Fruit fly (Drosophila melanogaster) whole organism, wandering third instar larva: Measurements from ENCODE around the gene Stt3A.
A peak's percentile ranks its signal among the peaks of the same experiment; 100 is the strongest.

Experiments
- Abd-B ChIP-seq: fragments of >200 bp; optimal IDR thresholded peaks from 2 replicates; lab custom pipeline; 2017; ENCODE audit warnings: missing biosample characterization, missing genetic modification characterization
- CG32264 ChIP-seq: fragments of 200-800 bp; sonication (Bioruptor generic); optimal IDR thresholded peaks from 2 replicates; lab custom pipeline; 2016; ENCODE audit warnings: missing biosample characterization, missing genetic modification characterization
- CG9705 ChIP-seq: fragments of 200-800 bp; sonication (Bioruptor generic); optimal IDR thresholded peaks from 2 replicates; lab custom pipeline; 2018; ENCODE audit warnings: missing biosample characterization, mild to moderate bottlenecking, missing genetic modification characterization
- CrebA ChIP-seq: fragments of 200-800 bp; sonication (Bioruptor generic); optimal IDR thresholded peaks from 2 replicates; lab custom pipeline; 2016; ENCODE audit warnings: missing biosample characterization, mild to moderate bottlenecking, missing genetic modification characterization, borderline replicate concordance
- Dfd ChIP-seq: fragments of >200 bp; optimal IDR thresholded peaks from 2 replicates; lab custom pipeline; 2017; ENCODE audit warnings: missing biosample characterization, missing genetic modification characterization
- Dif ChIP-seq: fragments of 200-275, 200-300 bp; sonication (Bioruptor generic); optimal IDR thresholded peaks from 2 replicates; lab custom pipeline; 2018; ENCODE audit warnings: missing biosample characterization, missing genetic modification characterization; ENCODE audit not compliant: partially characterized antibody
- GATAd ChIP-seq: sonication (Bioruptor generic); optimal IDR thresholded peaks from 2 replicates; lab custom pipeline; 2016; ENCODE audit warnings: missing biosample characterization, missing genetic modification characterization
- HLH106 ChIP-seq: fragments of 200-800 bp; optimal IDR thresholded peaks from 3 replicates; lab custom pipeline; 2019; ENCODE audit warnings: missing biosample characterization, mild to moderate bottlenecking, missing genetic modification characterization, moderate library complexity
- Hnf4 ChIP-seq: fragments of 200-800 bp; sonication (Bioruptor generic); optimal IDR thresholded peaks from 2 replicates; lab custom pipeline; 2016; ENCODE audit warnings: missing biosample characterization, mild to moderate bottlenecking, missing genetic modification characterization
- Hr78 ChIP-seq: fragments of >200 bp; optimal IDR thresholded peaks from 2 replicates; lab custom pipeline; 2017; ENCODE audit warnings: missing biosample characterization, missing genetic modification characterization
- Hr83 ChIP-seq: fragments of 200-300 bp; sonication (Bioruptor generic); optimal IDR thresholded peaks from 2 replicates; lab custom pipeline; 2016; ENCODE audit warnings: missing biosample characterization, mild to moderate bottlenecking, missing genetic modification characterization, moderate library complexity; ENCODE audit not compliant: poor library complexity, severe bottlenecking
- Jra ChIP-seq: sonication (Bioruptor generic); optimal IDR thresholded peaks from 2 replicates; lab custom pipeline; 2016; ENCODE audit warnings: missing biosample characterization, missing genetic modification characterization
- Mio ChIP-seq: sonication (Bioruptor generic); optimal IDR thresholded peaks from 2 replicates; lab custom pipeline; 2016; ENCODE audit warnings: missing biosample characterization, missing genetic modification characterization
- Myc ChIP-seq: fragments of >200 bp; optimal IDR thresholded peaks from 2 replicates; lab custom pipeline; 2017
- N ChIP-seq: fragments of >200 bp; optimal IDR thresholded peaks from 2 replicates; lab custom pipeline; 2018; ENCODE audit warnings: missing biosample characterization, missing external identifiers, missing genetic modification characterization
- OdsH ChIP-seq: fragments of 200-800 bp; sonication (Bioruptor generic); optimal IDR thresholded peaks from 2 replicates; lab custom pipeline; 2016; ENCODE audit warnings: missing biosample characterization, mild to moderate bottlenecking, missing genetic modification characterization
- Rel ChIP-seq, 2 experiments: fragments of 200-800 bp; sonication (Bioruptor generic) in 1 of 2; optimal IDR thresholded peaks; 2 replicates in 1 of 2; 3 replicates in 1 of 2; lab custom pipeline; 2016 to 2019; ENCODE audit warnings: mild to moderate bottlenecking in 2 of 2, missing biosample characterization in 2 of 2, missing genetic modification characterization in 2 of 2, moderate library complexity in 1 of 2
- Sp1 ChIP-seq: fragments of 200-800 bp; sonication (Bioruptor generic); optimal IDR thresholded peaks from 3 replicates; lab custom pipeline; 2019; ENCODE audit warnings: missing biosample characterization, mild to moderate bottlenecking, missing genetic modification characterization, moderate library complexity
- Vsx2 ChIP-seq: fragments of 200-300, 225-300 bp; sonication (Bioruptor generic); optimal IDR thresholded peaks from 2 replicates; lab custom pipeline; 2018; ENCODE audit warnings: missing biosample characterization, missing genetic modification characterization; ENCODE audit not compliant: partially characterized antibody
- br ChIP-seq: fragments of 200-800 bp; sonication (Bioruptor generic); optimal IDR thresholded peaks from 2 replicates; lab custom pipeline; 2016; ENCODE audit warnings: missing biosample characterization, missing genetic modification characterization
- brk ChIP-seq: fragments of 200-800 bp; sonication (Bioruptor generic); optimal IDR thresholded peaks from 2 replicates; lab custom pipeline; 2016; ENCODE audit warnings: missing biosample characterization, mild to moderate bottlenecking, missing genetic modification characterization
- dl ChIP-seq, 2 experiments: fragments of 175-275, 200-275 bp in 1 of 2; fragments of 200-275 bp in 1 of 2; sonication (Bioruptor generic); optimal IDR thresholded peaks; lab custom pipeline; 2018; ENCODE audit warnings: mild to moderate bottlenecking in 2 of 2, missing biosample characterization in 2 of 2, missing genetic modification characterization in 2 of 2, moderate library complexity in 2 of 2; ENCODE audit not compliant: partially characterized antibody in 2 of 2, insufficient read depth in 1 of 2
- dmrt93B ChIP-seq: fragments of 200-800 bp; sonication (Bioruptor generic); optimal IDR thresholded peaks from 2 replicates; lab custom pipeline; 2018; ENCODE audit warnings: missing biosample characterization, mild to moderate bottlenecking, missing genetic modification characterization
- dsf ChIP-seq: sonication (Bioruptor generic); optimal IDR thresholded peaks from 2 replicates; lab custom pipeline; 2016; ENCODE audit warnings: missing biosample characterization, missing genetic modification characterization, borderline replicate concordance
- ey ChIP-seq: fragments of 200-800 bp; sonication (Bioruptor generic); optimal IDR thresholded peaks from 2 replicates; lab custom pipeline; 2016; ENCODE audit warnings: missing biosample characterization, missing genetic modification characterization
- foxo ChIP-seq, 2 experiments: fragments of 200-800 bp; sonication (Bioruptor generic); optimal IDR thresholded peaks; 2 replicates in 1 of 2; 3 replicates in 1 of 2; lab custom pipeline; 2016 to 2017; ENCODE audit warnings: missing biosample characterization in 2 of 2, missing genetic modification characterization in 2 of 2
- fru ChIP-seq: fragments of 200-800 bp; sonication (Bioruptor generic); optimal IDR thresholded peaks from 3 replicates; lab custom pipeline; 2016; ENCODE audit warnings: missing biosample characterization, mild to moderate bottlenecking, missing genetic modification characterization
- h ChIP-seq: fragments of 200-800 bp; sonication (Bioruptor generic); optimal IDR thresholded peaks from 3 replicates; lab custom pipeline; 2016; ENCODE audit warnings: missing biosample characterization, mild to moderate bottlenecking, missing genetic modification characterization
- jim ChIP-seq: fragments of 175-275, 200-325 bp; sonication (Bioruptor generic); optimal IDR thresholded peaks from 2 replicates; lab custom pipeline; 2016; ENCODE audit warnings: missing biosample characterization, mild to moderate bottlenecking, missing genetic modification characterization
- lola ChIP-seq: fragments of >200 bp; optimal IDR thresholded peaks from 2 replicates; lab custom pipeline; 2017; ENCODE audit warnings: missing biosample characterization, missing genetic modification characterization
- pan ChIP-seq: fragments of >200 bp; optimal IDR thresholded peaks from 2 replicates; lab custom pipeline; 2017
- psq ChIP-seq: fragments of 200-800 bp; sonication (Bioruptor generic); optimal IDR thresholded peaks from 3 replicates; lab custom pipeline; 2017; ENCODE audit warnings: missing biosample characterization, mild to moderate bottlenecking, missing genetic modification characterization, moderate library complexity
- rgr ChIP-seq: fragments of 200-800 bp; sonication (Bioruptor generic); optimal IDR thresholded peaks from 3 replicates; lab custom pipeline; 2016; ENCODE audit warnings: missing biosample characterization, mild to moderate bottlenecking, missing genetic modification characterization
- sage ChIP-seq: fragments of 200-800 bp; sonication (Bioruptor generic); optimal IDR thresholded peaks from 2 replicates; lab custom pipeline; 2016; ENCODE audit warnings: missing biosample characterization, mild to moderate bottlenecking, missing genetic modification characterization
- sv ChIP-seq: fragments of 200-800 bp; sonication (Bioruptor generic); optimal IDR thresholded peaks from 3 replicates; lab custom pipeline; 2016; ENCODE audit warnings: missing biosample characterization, missing genetic modification characterization
- tai ChIP-seq: sonication (Bioruptor generic); optimal IDR thresholded peaks from 2 replicates; lab custom pipeline; 2016; ENCODE audit warnings: missing biosample characterization, missing genetic modification characterization
- usp ChIP-seq: fragments of >200 bp; optimal IDR thresholded peaks from 2 replicates; lab custom pipeline; 2017; ENCODE audit warnings: missing biosample characterization, missing genetic modification characterization
- woc ChIP-seq: sonication (Bioruptor generic); optimal IDR thresholded peaks from 2 replicates; lab custom pipeline; 2016; ENCODE audit warnings: missing biosample characterization, mild to moderate bottlenecking, missing genetic modification characterization

Gene Stt3A

dm6 chrX:21067908-21068307 is 14.2 kb upstream of the Stt3A start:
- TF ChIP-seq psq (GFP tag; lab: Kevin White, UChicago): peak; percentile 6
- TF ChIP-seq fru (GFP tag; lab: Kevin White, UChicago): peak; percentile 8
- peak in 1 of 2 experiments; percentile 19 for TF ChIP-seq foxo (GFP tag; optimal IDR thresholded peaks at IDR 0.05; lab: Kevin White, UChicago)
- no peak for TF ChIP-seq usp
- no peak for TF ChIP-seq Hr83 (GFP tag; lab: Kevin White, UChicago)
- peak; percentile 22 for TF ChIP-seq dmrt93B
- TF ChIP-seq tai (GFP tag; lab: Kevin White, UChicago): peak; percentile 1
- TF ChIP-seq brk (GFP tag; lab: Kevin White, UChicago): peak; percentile 33

dm6 chrX:21067474-21067873 is 13.7 kb upstream of the Stt3A start, which contains the start of gene CG32512:
Gene CG32512, minus strand, starts transcription at chrX:21067540.
- TF ChIP-seq dl (GFP tag; optimal IDR thresholded peaks at IDR 0.05; lab: Kevin White, UChicago; ENCODE audit: insufficient read depth in 1 of 2, partially characterized antibody in 2 of 2) (peak; percentile 24 to 61), dsf (GFP tag; lab: Kevin White, UChicago) (no peak), Rel (GFP tag; optimal IDR thresholded peaks at IDR 0.05; lab: Kevin White, UChicago) (no peak), Rel (tag; optimal IDR thresholded peaks at IDR 0.05; lab: Kevin White, UChicago) (peak; percentile 7), Dif (peak; percentile 57), CG32264 (no peak)

- no peak for TF ChIP-seq psq (GFP tag; lab: Kevin White, UChicago)
- no peak for TF ChIP-seq h (GFP tag; lab: Kevin White, UChicago)
- TF ChIP-seq sv (GFP tag; lab: Kevin White, UChicago): no peak
- peak; percentile 1 for TF ChIP-seq Hr83 (GFP tag; lab: Kevin White, UChicago)
- no peak for TF ChIP-seq usp
- no peak for TF ChIP-seq fru (GFP tag; lab: Kevin White, UChicago)
Observed at dm6 chrX:21065775-21066174, 12.0 kb upstream of the Stt3A start.

- peak; percentile 87 for TF ChIP-seq GATAd
- TF ChIP-seq dl (GFP tag; optimal IDR thresholded peaks at IDR 0.05; lab: Kevin White, UChicago; ENCODE audit: insufficient read depth in 1 of 2, partially characterized antibody in 2 of 2): no peak
- no peak for TF ChIP-seq Dif
- TF ChIP-seq OdsH: peak; percentile 95
- peak; percentile 91 for TF ChIP-seq Rel (GFP tag; optimal IDR thresholded peaks at IDR 0.05; lab: Kevin White, UChicago)
- peak; percentile 91 for TF ChIP-seq Rel (tag; optimal IDR thresholded peaks at IDR 0.05; lab: Kevin White, UChicago)
- no peak for TF ChIP-seq sv (GFP tag; lab: Kevin White, UChicago)
- TF ChIP-seq sage (GFP tag; lab: Kevin White, UChicago): peak; percentile 93
- TF ChIP-seq lola (GFP tag; lab: Kevin White, UChicago): no peak
- TF ChIP-seq usp: no peak
- TF ChIP-seq dmrt93B: peak; percentile 91
- TF ChIP-seq dsf (GFP tag; lab: Kevin White, UChicago): peak; percentile 71
- peak; percentile 97 for TF ChIP-seq ey (GFP tag; lab: Kevin White, UChicago)
- TF ChIP-seq Abd-B (GFP tag; lab: Kevin White, UChicago): no peak
- TF ChIP-seq Hnf4 (GFP tag; lab: Kevin White, UChicago): peak; percentile 98
- TF ChIP-seq Dfd: no peak
- peak; percentile 91 for TF ChIP-seq tai (GFP tag; lab: Kevin White, UChicago)
- peak; percentile 90 for TF ChIP-seq psq (GFP tag; lab: Kevin White, UChicago)
- no peak for TF ChIP-seq Myc (lab: Kevin White, UChicago)
- TF ChIP-seq woc (GFP tag; lab: Kevin White, UChicago): peak; percentile 86
- peak; percentile 97 for TF ChIP-seq rgr (GFP tag; lab: Kevin White, UChicago)
- TF ChIP-seq Hr78 (GFP tag; lab: Kevin White, UChicago): no peak
- TF ChIP-seq Vsx2: no peak
- peak; percentile 94 for TF ChIP-seq HLH106 (tag; lab: Kevin White, UChicago)
- peak; percentile 94 for TF ChIP-seq fru (GFP tag; lab: Kevin White, UChicago)
- peak; percentile 94 for TF ChIP-seq Sp1 (GFP tag; lab: Kevin White, UChicago)
- TF ChIP-seq Jra: peak; percentile 87
- no peak for TF ChIP-seq pan
- no peak for TF ChIP-seq N (GFP tag; lab: Kevin White, UChicago)
- peak; percentile 90 for TF ChIP-seq CrebA (GFP tag; lab: Kevin White, UChicago)
- peak; percentile 89 for TF ChIP-seq brk (GFP tag; lab: Kevin White, UChicago)
- peak; percentile 83 for TF ChIP-seq Mio (GFP tag; lab: Kevin White, UChicago)
- peak; percentile 94 for TF ChIP-seq CG32264
- peak; percentile 90 to 97 for TF ChIP-seq foxo (GFP tag; optimal IDR thresholded peaks at IDR 0.05; lab: Kevin White, UChicago)
- TF ChIP-seq Hr83 (GFP tag; lab: Kevin White, UChicago): peak; percentile 64
- peak; percentile 98 for TF ChIP-seq h (GFP tag; lab: Kevin White, UChicago)
- TF ChIP-seq CG9705 (GFP tag; lab: Kevin White, UChicago): peak; percentile 85
- TF ChIP-seq jim (GFP tag; lab: Kevin White, UChicago): no peak
- TF ChIP-seq br (GFP tag; lab: Kevin White, UChicago): peak; percentile 96
Observed at dm6 chrX:21064927-21065326, 11.2 kb upstream of the Stt3A start.
